Worm (Caenorhabditis elegans): ENCODE results near the gene Y53F4B.39.

DNA sequence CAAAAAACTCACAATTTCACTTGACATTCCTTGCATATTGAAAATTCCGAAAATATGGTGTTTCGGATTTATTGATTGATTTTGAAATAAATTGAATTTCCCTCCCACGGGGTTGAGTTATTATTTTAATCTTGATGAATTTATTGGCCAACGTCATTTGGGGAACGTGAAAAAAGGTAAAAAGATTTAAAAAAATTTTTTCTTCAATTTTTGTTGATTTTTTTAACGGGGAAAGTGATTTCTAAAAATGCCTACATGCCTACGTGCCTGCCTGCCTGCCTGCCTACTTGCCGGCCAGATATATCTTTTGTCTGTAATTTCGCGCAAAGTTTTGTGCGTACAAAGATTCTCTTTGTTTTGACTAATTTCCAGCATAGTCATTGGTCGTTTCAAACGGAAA lies 24.4 kb downstream of the Y53F4B.39 start, which contains the start of gene Y53F4B.24:
- TF ChIP-seq tab-1 (GFP tag; IDR thresholded peaks at IDR 0.05) (no peak), flt-1 (GFP tag; IDR thresholded peaks at IDR 0.05) (no peak), med-1 (GFP tag; optimal IDR thresholded peaks at IDR 0.05; ENCODE audit: insufficient read depth) (no peak), cog-1 (tag; optimal IDR thresholded peaks at IDR 0.05) (no peak), ztf-29 (GFP tag; IDR thresholded peaks at IDR 0.05) (no peak), ref-1 (GFP tag; conservative IDR thresholded peaks at IDR 0.05) (no peak)
